Worm (Caenorhabditis elegans): Measurements from ENCODE around the gene C16C10.8.

The C16C10.8 gene

ce11 chrIII:4151548-4152104, 12.3 kb downstream of the C16C10.8 start, which contains the start of the genes wht-3 and har-1:
Gene wht-3, minus strand, starts transcription at chrIII:4151598.
Gene har-1, plus strand, starts transcription at chrIII:4152054.
- TF ChIP-seq unc-62 (GFP tag; optimal IDR thresholded peaks at IDR 0.05), result no peak
- peak in 1 of 2 experiments; percentile 39 for TF ChIP-seq lsy-2 (tag; optimal IDR thresholded peaks at IDR 0.05)
- no peak for TF ChIP-seq nhr-237 (tag; optimal IDR thresholded peaks at IDR 0.05)
- TF ChIP-seq ZK546.5 (tag; optimal IDR thresholded peaks at IDR 0.05), result no peak
- TF ChIP-seq lin-39 (tag; optimal IDR thresholded peaks at IDR 0.05), result no peak
- TF ChIP-seq zag-1 (tag; optimal IDR thresholded peaks at IDR 0.05), result no peak
- TF ChIP-seq mdl-1 (tag; optimal IDR thresholded peaks at IDR 0.05), result no peak
- TF ChIP-seq snpc-4 (tag; optimal IDR thresholded peaks at IDR 0.05), result no peak
- no peak for TF ChIP-seq egl-27 (tag; optimal IDR thresholded peaks at IDR 0.05)
- no peak for TF ChIP-seq crh-2 (tag; optimal IDR thresholded peaks at IDR 0.05)
- peak; percentile 7 for TF ChIP-seq sma-9 (GFP tag; optimal IDR thresholded peaks at IDR 0.05)
- TF ChIP-seq sma-9 (tag; optimal IDR thresholded peaks at IDR 0.05), result no peak
- no peak for TF ChIP-seq fos-1 (tag; optimal IDR thresholded peaks at IDR 0.05)
- TF ChIP-seq ama-1 (optimal IDR thresholded peaks at IDR 0.05), result no peak
- no peak for TF ChIP-seq elt-3 (tag; optimal IDR thresholded peaks at IDR 0.05)

- TF ChIP-seq nhr-237 (tag; optimal IDR thresholded peaks at IDR 0.05) (no peak), lin-11 (tag; optimal IDR thresholded peaks at IDR 0.05) (peak; percentile 54), lin-13 (GFP tag; optimal IDR thresholded peaks at IDR 0.05) (peak; percentile 61), gmeb-1 (tag; optimal IDR thresholded peaks at IDR 0.05) (peak; percentile 96), blmp-1 (tag; optimal IDR thresholded peaks at IDR 0.05; ENCODE audit: insufficient read depth) (peak; percentile 32), nhr-23 (tag; optimal IDR thresholded peaks at IDR 0.05) (no peak), lin-39 (tag; optimal IDR thresholded peaks at IDR 0.05) (no peak), ama-1 (optimal IDR thresholded peaks at IDR 0.05) (peak; percentile 56), F13H6.1 (tag; optimal IDR thresholded peaks at IDR 0.05) (peak; percentile 40), mdl-1 (tag; optimal IDR thresholded peaks at IDR 0.05) (peak in 1 of 2 experiments; percentile 4), aly-2 (tag; optimal IDR thresholded peaks at IDR 0.05) (no peak), C34F6.9 (tag; optimal IDR thresholded peaks at IDR 0.05) (peak; percentile 83), skn-1 (tag; optimal IDR thresholded peaks at IDR 0.05) (no peak), ceh-82 (tag; optimal IDR thresholded peaks at IDR 0.05) (no peak), nhr-129 (tag; optimal IDR thresholded peaks at IDR 0.05) (peak; percentile 72), lsy-2 (tag; optimal IDR thresholded peaks at IDR 0.05) (peak; percentile 93 to 99), unc-55 (GFP tag; optimal IDR thresholded peaks at IDR 0.05) (peak; percentile 88), nhr-21 (tag; optimal IDR thresholded peaks at IDR 0.05) (peak; percentile 52), fos-1 (tag; optimal IDR thresholded peaks at IDR 0.05) (peak; percentile 68), sma-9 (GFP tag; optimal IDR thresholded peaks at IDR 0.05) (peak; percentile 73), sma-9 (tag; optimal IDR thresholded peaks at IDR 0.05) (no peak), sem-4 (tag; optimal IDR thresholded peaks at IDR 0.05) (no peak), nhr-12 (tag; optimal IDR thresholded peaks at IDR 0.05) (no peak), ztf-4 (tag; optimal IDR thresholded peaks at IDR 0.05) (peak; percentile 3), mab-5 (tag; optimal IDR thresholded peaks at IDR 0.05) (peak; percentile 1), crh-2 (tag; optimal IDR thresholded peaks at IDR 0.05) (peak; percentile 74), sma-3 (GFP tag; optimal IDR thresholded peaks at IDR 0.05) (peak; percentile 77)
These were observed 13.1 kb downstream of the C16C10.8 start for ce11 chrIII:4150919-4151318.

- TF ChIP-seq nhr-11 (tag; optimal IDR thresholded peaks at IDR 0.05) (no peak), C34F6.9 (tag; optimal IDR thresholded peaks at IDR 0.05) (no peak), aly-2 (tag; optimal IDR thresholded peaks at IDR 0.05) (no peak), lin-13 (GFP tag; optimal IDR thresholded peaks at IDR 0.05) (no peak), nhr-25 (tag; optimal IDR thresholded peaks at IDR 0.05) (no peak), nhr-77 (tag; optimal IDR thresholded peaks at IDR 0.05) (no peak), alr-1 (tag; optimal IDR thresholded peaks at IDR 0.05) (no peak), sma-9 (GFP tag; optimal IDR thresholded peaks at IDR 0.05) (no peak), sma-9 (tag; optimal IDR thresholded peaks at IDR 0.05) (no peak), snpc-4 (tag; optimal IDR thresholded peaks at IDR 0.05) (no peak), ceh-82 (tag; optimal IDR thresholded peaks at IDR 0.05) (no peak), egl-27 (tag; optimal IDR thresholded peaks at IDR 0.05) (no peak), nhr-21 (tag; optimal IDR thresholded peaks at IDR 0.05) (no peak), elt-1 (tag; optimal IDR thresholded peaks at IDR 0.05) (no peak), mab-5 (tag; optimal IDR thresholded peaks at IDR 0.05) (no peak)
These were observed 20.8 kb downstream of the C16C10.8 start for ce11 chrIII:4143170-4143569.

All from whole organism, L2 larva.